1 fruit fly cellular context compared by ENCODE assay signal in the genomic region with DNA sequence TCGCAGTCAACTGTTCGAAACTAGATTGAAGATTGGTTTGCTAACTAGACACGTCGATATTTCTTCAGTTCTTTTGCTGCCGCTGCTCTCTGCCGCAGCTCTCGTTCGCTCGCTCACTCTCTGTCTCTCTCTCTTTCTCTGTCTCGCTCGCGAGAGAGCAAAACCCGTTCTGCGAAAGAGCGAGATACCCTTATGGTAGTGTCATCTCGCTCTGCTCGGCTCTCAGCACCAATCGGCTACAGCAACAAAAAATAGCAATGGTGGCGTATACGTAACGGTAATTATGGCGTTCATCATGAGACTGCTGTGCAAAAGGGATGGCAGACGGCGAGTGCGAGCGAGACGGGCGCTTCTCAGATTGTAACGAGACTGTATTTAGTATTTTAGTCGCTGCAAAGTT.
A peak's percentile ranks its signal among the peaks of the same experiment; 100 is the strongest.
TF ChIP-seq lines count a peak whose summit lies in the region.

TSS of gene lbe (minus strand) at position 204 of the 400 bp plus-strand sequence.

TF ChIP-seq in whole organism, embryonic, 481 proteins besides CTCF, POLR2A, EP300 and RAD21 (continued from another document and continues in another):
- TF ChIP-seq H15 (GFP tag; IDR thresholded peaks at IDR 0.05; lab: Robert Waterston, UW) (no peak), phol (tag; optimal IDR thresholded peaks at IDR 0.05; lab: Kevin White, UChicago) (peak; percentile 80), pita (GFP tag; optimal IDR thresholded peaks at IDR 0.05; lab: Kevin White, UChicago) (no peak), oc (tag; optimal IDR thresholded peaks at IDR 0.05; lab: Kevin White, UChicago) (peak; percentile 87), zfh1 (GFP tag; IDR thresholded peaks at IDR 0.05; lab: Robert Waterston, UW) (no peak), CG10366 (GFP tag; IDR thresholded peaks at IDR 0.05; lab: Robert Waterston, UW) (no peak), gce (GFP tag; IDR thresholded peaks at IDR 0.05; lab: Robert Waterston, UW) (no peak; the same call in 2 of the 3 replicates), zf30C (GFP tag; optimal IDR thresholded peaks at IDR 0.05; lab: Kevin White, UChicago) (no peak), scrt (GFP tag; optimal IDR thresholded peaks at IDR 0.05; lab: Kevin White, UChicago) (no peak), Six4 (GFP tag; optimal IDR thresholded peaks at IDR 0.05; lab: Kevin White, UChicago) (no peak), Drgx (GFP tag; IDR thresholded peaks at IDR 0.05; lab: Robert Waterston, UW) (0 out of 2 replicates have a peak, but pooled peaks have one; percentile 15), Nf-YB (GFP tag; optimal IDR thresholded peaks at IDR 0.05; lab: Kevin White, UChicago) (peak; percentile 100), ash1 (GFP tag; optimal IDR thresholded peaks at IDR 0.05; lab: Kevin White, UChicago) (no peak), Hr39 (optimal IDR thresholded peaks at IDR 0.05; lab: Kevin White, UChicago) (no peak), Taf1 (GFP tag; IDR thresholded peaks at IDR 0.05; lab: Robert Waterston, UW) (no peak), peb (GFP tag; IDR thresholded peaks at IDR 0.05; lab: Robert Waterston, UW) (0 out of 2 replicates have a peak, but pooled peaks have one; percentile 19), CG15269 (tag; optimal IDR thresholded peaks at IDR 0.05; lab: Kevin White, UChicago) (no peak), Xbp1 (GFP tag; optimal IDR thresholded peaks at IDR 0.05; lab: Kevin White, UChicago) (no peak), CG7839 (tag; optimal IDR thresholded peaks at IDR 0.05; lab: Kevin White, UChicago) (no peak), CG4424 (GFP tag; optimal IDR thresholded peaks at IDR 0.05; lab: Kevin White, UChicago) (no peak), CG6683 (GFP tag; optimal IDR thresholded peaks at IDR 0.05; lab: Kevin White, UChicago) (no peak), fd96Cb (tag; optimal IDR thresholded peaks at IDR 0.05; lab: Kevin White, UChicago) (no peak), CG32767 (GFP tag; IDR thresholded peaks at IDR 0.05; lab: Robert Waterston, UW) (no peak; the same call in 1 of the 2 replicates), Lpt (GFP tag; optimal IDR thresholded peaks at IDR 0.05; lab: Kevin White, UChicago) (no peak), CG12744 (GFP tag; optimal IDR thresholded peaks at IDR 0.05; lab: Kevin White, UChicago) (no peak), CG11560 (tag; IDR thresholded peaks at IDR 0.05; lab: Robert Waterston, UW) (no peak), CG14710 (tag; optimal IDR thresholded peaks at IDR 0.05; lab: Kevin White, UChicago) (no peak), CG6813 (GFP tag; optimal IDR thresholded peaks at IDR 0.05; lab: Kevin White, UChicago) (no peak), CG2116 (GFP tag; optimal IDR thresholded peaks at IDR 0.05; lab: Kevin White, UChicago) (no peak), ara (GFP tag; IDR thresholded peaks at IDR 0.05; lab: Robert Waterston, UW) (no peak), B-H1 (GFP tag; IDR thresholded peaks at IDR 0.05; lab: Robert Waterston, UW) (no peak), CG2129 (GFP tag; IDR thresholded peaks at IDR 0.05; lab: Robert Waterston, UW; ENCODE audit: partially characterized antibody) (0 out of 2 replicates have a peak, but pooled peaks have one; percentile 24), chif (GFP tag; optimal IDR thresholded peaks at IDR 0.05; lab: Kevin White, UChicago) (peak in 1 of 2 experiments; percentile 18), Kr (GFP tag; optimal IDR thresholded peaks at IDR 0.05; lab: Kevin White, UChicago) (no peak), CG15514 (GFP tag; optimal IDR thresholded peaks at IDR 0.05; lab: Kevin White, UChicago) (no peak), dmrt99B (tag; optimal IDR thresholded peaks at IDR 0.05; lab: Kevin White, UChicago) (no peak), Deaf1 (tag; optimal IDR thresholded peaks at IDR 0.05; lab: Kevin White, UChicago) (peak; percentile 72), CG15479 (GFP tag; optimal IDR thresholded peaks at IDR 0.05; lab: Kevin White, UChicago) (no peak), CG13123 (GFP tag; optimal IDR thresholded peaks at IDR 0.05; lab: Kevin White, UChicago) (no peak), CG8290 (GFP tag; optimal IDR thresholded peaks at IDR 0.05; lab: Kevin White, UChicago) (no peak), CG8290 (tag; optimal IDR thresholded peaks at IDR 0.05; lab: Kevin White, UChicago) (no peak), schlank (tag; optimal IDR thresholded peaks at IDR 0.05; lab: Kevin White, UChicago) (no peak), HmgD (GFP tag; optimal IDR thresholded peaks at IDR 0.05; lab: Kevin White, UChicago) (peak; percentile 25), CG13624 (GFP tag; optimal IDR thresholded peaks at IDR 0.05; lab: Kevin White, UChicago) (peak; percentile 3), CG7963 (GFP tag; IDR thresholded peaks at IDR 0.05; lab: Robert Waterston, UW; ENCODE audit: partially characterized antibody) (0 out of 3 replicates have a peak, but pooled peaks have one; percentile 18), NC2α (GFP tag; optimal IDR thresholded peaks at IDR 0.05; lab: Kevin White, UChicago) (no peak), CG7987 (GFP tag; optimal IDR thresholded peaks at IDR 0.05; lab: Kevin White, UChicago) (no peak), sqz (GFP tag; optimal IDR thresholded peaks at IDR 0.05; lab: Kevin White, UChicago) (peak; percentile 75), Dek (tag; optimal IDR thresholded peaks at IDR 0.05; lab: Kevin White, UChicago) (no peak), Vsx1 (GFP tag; optimal IDR thresholded peaks at IDR 0.05; lab: Kevin White, UChicago) (no peak), gem (tag; optimal IDR thresholded peaks at IDR 0.05; lab: Kevin White, UChicago) (no peak), CG10462 (GFP tag; optimal IDR thresholded peaks at IDR 0.05; lab: Kevin White, UChicago) (no peak), Scr (GFP tag; IDR thresholded peaks at IDR 0.05; lab: Robert Waterston, UW; ENCODE audit: partially characterized antibody) (peak; percentile 51), vnd (GFP tag; IDR thresholded peaks at IDR 0.05; lab: Robert Waterston, UW; ENCODE audit: partially characterized antibody) (no peak), sob (GFP tag; IDR thresholded peaks at IDR 0.05; lab: Robert Waterston, UW) (no peak), CG11093 (GFP tag; IDR thresholded peaks at IDR 0.05; lab: Robert Waterston, UW) (no peak), CG3407 (GFP tag; optimal IDR thresholded peaks at IDR 0.05; lab: Kevin White, UChicago) (no peak), CG17186 (GFP tag; optimal IDR thresholded peaks at IDR 0.05; lab: Kevin White, UChicago) (no peak), Lim3 (GFP tag; IDR thresholded peaks at IDR 0.05; lab: Robert Waterston, UW) (no peak), Adf1 (GFP tag; IDR thresholded peaks at IDR 0.05; lab: Robert Waterston, UW) (peak; percentile 89), CG10959 (GFP tag; IDR thresholded peaks at IDR 0.05; lab: Robert Waterston, UW) (no peak), Bteb2 (GFP tag; optimal IDR thresholded peaks at IDR 0.05; lab: Kevin White, UChicago) (no peak), Gsc (GFP tag; IDR thresholded peaks at IDR 0.05; lab: Robert Waterston, UW) (no peak), BtbVII (GFP tag; optimal IDR thresholded peaks at IDR 0.05; lab: Kevin White, UChicago) (peak; percentile 39), slbo (GFP tag; IDR thresholded peaks at IDR 0.05; lab: Robert Waterston, UW) (no peak), CrebB (tag; optimal IDR thresholded peaks at IDR 0.05; lab: Kevin White, UChicago) (peak; percentile 36), TFAM (GFP tag; optimal IDR thresholded peaks at IDR 0.05; lab: Kevin White, UChicago) (no peak), Optix (GFP tag; IDR thresholded peaks at IDR 0.05; lab: Robert Waterston, UW) (no peak), CG6272 (GFP tag; IDR thresholded peaks at IDR 0.05; lab: Robert Waterston, UW) (no peak), bbx (GFP tag; IDR thresholded peaks at IDR 0.05; lab: Robert Waterston, UW; ENCODE audit: partially characterized antibody) (peak; percentile 63), dpn (GFP tag; optimal IDR thresholded peaks at IDR 0.05; lab: Kevin White, UChicago) (no peak), cas (GFP tag; IDR thresholded peaks at IDR 0.05; lab: Robert Waterston, UW) (no peak), z (GFP tag; IDR thresholded peaks at IDR 0.05; lab: Robert Waterston, UW) (peak; percentile 61; the same call in 2 of the 3 replicates), zen (tag; optimal IDR thresholded peaks at IDR 0.05; lab: Kevin White, UChicago) (peak; percentile 64), CG15073 (GFP tag; optimal IDR thresholded peaks at IDR 0.05; lab: Kevin White, UChicago) (no peak), mld (GFP tag; IDR thresholded peaks at IDR 0.05; lab: Robert Waterston, UW; ENCODE audit: partially characterized antibody) (peak; percentile 77; the same call in 1 of the 3 replicates), knrl (GFP tag; IDR thresholded peaks at IDR 0.05; lab: Robert Waterston, UW; ENCODE audit: partially characterized antibody) (no peak), shn (GFP tag; optimal IDR thresholded peaks at IDR 0.05; lab: Kevin White, UChicago) (no peak), tap (tag; optimal IDR thresholded peaks at IDR 0.05; lab: Kevin White, UChicago) (no peak), CG7372 (GFP tag; IDR thresholded peaks at IDR 0.05; lab: Robert Waterston, UW) (no peak), kah (GFP tag; optimal IDR thresholded peaks at IDR 0.05; lab: Kevin White, UChicago) (no peak), toy (GFP tag; IDR thresholded peaks at IDR 0.05; lab: Robert Waterston, UW) (no peak), disco-r (GFP tag; optimal IDR thresholded peaks at IDR 0.05; lab: Kevin White, UChicago) (no peak), ap (GFP tag; IDR thresholded peaks at IDR 0.05; lab: Robert Waterston, UW) (no peak), wek (GFP tag; optimal IDR thresholded peaks at IDR 0.05; lab: Kevin White, UChicago) (peak; percentile 23), CG12299 (tag; optimal IDR thresholded peaks at IDR 0.05; lab: Kevin White, UChicago) (no peak), CG2120 (GFP tag; optimal IDR thresholded peaks at IDR 0.05; lab: Kevin White, UChicago) (no peak), row (GFP tag; IDR thresholded peaks at IDR 0.05; lab: Robert Waterston, UW) (no peak), stwl (tag; optimal IDR thresholded peaks at IDR 0.05; lab: Kevin White, UChicago) (no peak), Sox102F (GFP tag; optimal IDR thresholded peaks at IDR 0.05; lab: Kevin White, UChicago) (no peak), jumu (GFP tag; optimal IDR thresholded peaks at IDR 0.05; lab: Kevin White, UChicago) (no peak), pros (GFP tag; optimal IDR thresholded peaks at IDR 0.05; lab: Kevin White, UChicago) (peak; percentile 1), Elba2 (GFP tag; optimal IDR thresholded peaks at IDR 0.05; lab: Kevin White, UChicago) (no peak), Dbx (GFP tag; IDR thresholded peaks at IDR 0.05; lab: Robert Waterston, UW) (no peak), CG17802 (tag; optimal IDR thresholded peaks at IDR 0.05; lab: Kevin White, UChicago) (no peak), slp2 (GFP tag; optimal IDR thresholded peaks at IDR 0.05; lab: Kevin White, UChicago) (no peak), CG18262 (tag; optimal IDR thresholded peaks at IDR 0.05; lab: Kevin White, UChicago) (no peak), nerfin-1 (tag; optimal IDR thresholded peaks at IDR 0.05; lab: Kevin White, UChicago) (no peak), pb (GFP tag; optimal IDR thresholded peaks at IDR 0.05; lab: Kevin White, UChicago) (peak; percentile 72), CG10321 (GFP tag; IDR thresholded peaks at IDR 0.05; lab: Robert Waterston, UW) (peak; percentile 97), CG10431 (GFP tag; optimal IDR thresholded peaks at IDR 0.05; lab: Kevin White, UChicago) (no peak), HLH54F (GFP tag; optimal IDR thresholded peaks at IDR 0.05; lab: Kevin White, UChicago) (no peak), CG7357 (GFP tag; IDR thresholded peaks at IDR 0.05; lab: Robert Waterston, UW) (no peak), Meics (GFP tag; optimal IDR thresholded peaks at IDR 0.05; lab: Kevin White, UChicago) (no peak), Rx (GFP tag; IDR thresholded peaks at IDR 0.05; lab: Robert Waterston, UW) (no peak), CG6254 (GFP tag; optimal IDR thresholded peaks at IDR 0.05; lab: Kevin White, UChicago) (no peak), Atf-2 (GFP tag; optimal IDR thresholded peaks at IDR 0.05; lab: Kevin White, UChicago) (no peak), ems (GFP tag; optimal IDR thresholded peaks at IDR 0.05; lab: Kevin White, UChicago) (no peak), CG4360 (GFP tag; IDR thresholded peaks at IDR 0.05; lab: Robert Waterston, UW) (peak; percentile 50), CG32772 (GFP tag; IDR thresholded peaks at IDR 0.05; lab: Robert Waterston, UW) (no peak), gcm (GFP tag; optimal IDR thresholded peaks at IDR 0.05; lab: Kevin White, UChicago) (peak; percentile 63), CG6654 (GFP tag; optimal IDR thresholded peaks at IDR 0.05; lab: Kevin White, UChicago) (no peak), CG2875 (GFP tag; optimal IDR thresholded peaks at IDR 0.05; lab: Kevin White, UChicago) (no peak), ro (GFP tag; IDR thresholded peaks at IDR 0.05; lab: Robert Waterston, UW) (no peak), insv (GFP tag; optimal IDR thresholded peaks at IDR 0.05; lab: Kevin White, UChicago) (peak in 1 of 2 experiments; percentile 73), chn (GFP tag; optimal IDR thresholded peaks at IDR 0.05; lab: Kevin White, UChicago) (no peak), Side (GFP tag; optimal IDR thresholded peaks at IDR 0.05; lab: Kevin White, UChicago) (no peak), CG17829 (tag; optimal IDR thresholded peaks at IDR 0.05; lab: Kevin White, UChicago) (peak; percentile 29), tna (GFP tag; IDR thresholded peaks at IDR 0.05; lab: Robert Waterston, UW; ENCODE audit: partially characterized antibody) (no peak; the same call in 1 of the 2 replicates), CG4707 (GFP tag; optimal IDR thresholded peaks at IDR 0.05; lab: Kevin White, UChicago) (no peak), ranshi (GFP tag; IDR thresholded peaks at IDR 0.05; lab: Robert Waterston, UW) (no peak), fru (optimal IDR thresholded peaks at IDR 0.05; lab: Kevin White, UChicago) (no peak), unc-4 (GFP tag; IDR thresholded peaks at IDR 0.05; lab: Robert Waterston, UW; ENCODE audit: partially characterized antibody) (0 out of 2 replicates have a peak, but pooled peaks have one; percentile 27), CG13775 (GFP tag; optimal IDR thresholded peaks at IDR 0.05; lab: Kevin White, UChicago) (no peak), Sry-β (GFP tag; optimal IDR thresholded peaks at IDR 0.05; lab: Kevin White, UChicago) (no peak), D19B (GFP tag; optimal IDR thresholded peaks at IDR 0.05; lab: Kevin White, UChicago) (no peak), CG9932 (GFP tag; IDR thresholded peaks at IDR 0.05; lab: Robert Waterston, UW) (no peak), usp (GFP tag; optimal IDR thresholded peaks at IDR 0.05; lab: Kevin White, UChicago) (no peak), CG18476 (GFP tag; optimal IDR thresholded peaks at IDR 0.05; lab: Kevin White, UChicago) (no peak), CG1529 (GFP tag; optimal IDR thresholded peaks at IDR 0.05; lab: Kevin White, UChicago) (no peak), repo (GFP tag; optimal IDR thresholded peaks at IDR 0.05; lab: Kevin White, UChicago) (no peak)
